Fruit fly (Drosophila melanogaster): Measurements from ENCODE around the gene Prx2.

dm6 chrX:13358240-13358799, 28.7 kb downstream of the Prx2 start:
- TF ChIP-seq EcR (GFP tag; optimal IDR thresholded peaks at IDR 0.05) = no peak
- no peak for TF ChIP-seq CG8478 (optimal IDR thresholded peaks at IDR 0.05)
- TF ChIP-seq pan (optimal IDR thresholded peaks at IDR 0.05) = no peak
- TF ChIP-seq psq (optimal IDR thresholded peaks at IDR 0.05) = no peak

All from whole organism.